Worm (Caenorhabditis elegans) whole organism, L3 larva: ENCODE data around the gene R04D3.4.

Experiments used
- R02D3.7 ChIP-seq: fragments of 150-350 bp; optimal IDR thresholded peaks from 2 replicates; lab custom pipeline; 2014; ENCODE audit warnings: missing biosample characterization, missing genetic modification characterization
- aly-2 ChIP-seq: fragments of 150-350 bp; optimal IDR thresholded peaks from 2 replicates; lab custom pipeline; 2014; ENCODE audit warnings: missing biosample characterization, missing genetic modification characterization
- egl-27 ChIP-seq: sonication (generic microtip); optimal IDR thresholded peaks from 4 replicates; lab custom pipeline; 2017; ENCODE audit warnings: missing biosample characterization, missing genetic modification reagents, missing genetic modification characterization
- fkh-10 ChIP-seq: sonication (generic microtip); optimal IDR thresholded peaks from 2 replicates; lab custom pipeline; 2017; ENCODE audit warnings: missing biosample characterization, missing genetic modification reagents, missing genetic modification characterization
- mdl-1 ChIP-seq: fragments of 150-350 bp; optimal IDR thresholded peaks from 2 replicates; lab custom pipeline; 2014; ENCODE audit warnings: missing biosample characterization, missing genetic modification characterization
- nhr-67 ChIP-seq: fragments of 150-350 bp; optimal IDR thresholded peaks from 2 replicates; lab custom pipeline; 2014; ENCODE audit warnings: missing biosample characterization, missing genetic modification characterization
- unc-39 ChIP-seq: sonication (generic microtip); optimal IDR thresholded peaks from 4 replicates; lab custom pipeline; 2017; ENCODE audit warnings: missing biosample characterization, missing genetic modification characterization
- unc-62 ChIP-seq: fragments of 150-350 bp; sonication (generic microtip); optimal IDR thresholded peaks from 4 replicates; lab custom pipeline; 2014; ENCODE audit warnings: missing biosample characterization, missing genetic modification reagents, missing genetic modification characterization
- ztf-11 ChIP-seq: fragments of 150-350 bp; optimal IDR thresholded peaks from 2 replicates; lab custom pipeline; 2014; ENCODE audit warnings: missing biosample characterization, missing genetic modification characterization

ce11 chrX:13322886-13323285 is 34.3 kb upstream of the R04D3.4 start, which contains the start of gene F46G10.2:
- TF ChIP-seq unc-62 (GFP tag; lab: Kevin White, UChicago) (no peak), aly-2 (tag; lab: Kevin White, UChicago) (no peak), mdl-1 (no peak), R02D3.7 (tag; lab: Kevin White, UChicago) (no peak), fkh-10 (GFP tag; lab: Kevin White, UChicago) (no peak), unc-39 (tag; lab: Kevin White, UChicago) (no peak), egl-27 (tag; lab: Kevin White, UChicago) (no peak), ztf-11 (no peak), nhr-67 (tag; lab: Kevin White, UChicago) (no peak)
